Worm (Caenorhabditis elegans): Measurements from ENCODE around the gene tank-1.

tank-1 gene

DNA sequence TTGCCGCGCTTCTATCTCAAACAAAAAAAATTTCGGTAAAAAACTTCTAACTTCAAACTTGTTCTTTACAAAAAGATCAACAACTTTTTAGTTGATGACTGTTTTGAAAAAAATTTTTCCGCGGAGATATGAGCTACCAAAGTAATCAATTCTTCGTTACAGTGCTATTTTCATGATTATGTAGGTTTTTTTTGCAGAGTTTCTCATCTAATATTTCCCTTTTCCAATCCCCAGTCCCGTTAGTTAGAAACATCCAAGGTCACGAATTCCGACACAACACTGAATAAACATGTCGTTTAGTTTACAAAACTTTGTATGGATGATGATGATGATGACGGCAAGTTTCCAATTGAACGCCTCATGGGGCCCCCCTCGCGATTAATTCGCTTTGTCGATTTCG, 52.9 kb downstream of the tank-1 start:
- no peak for TF ChIP-seq tbp1 (GFP tag; optimal IDR thresholded peaks at IDR 0.05)
- no peak for TF ChIP-seq ztf-3 (GFP tag; optimal IDR thresholded peaks at IDR 0.05)
- TF ChIP-seq D2030.7 (GFP tag; IDR thresholded peaks at IDR 0.05) = no peak
- no peak for TF ChIP-seq ekl-4 (GFP tag; IDR thresholded peaks at IDR 0.05)
- TF ChIP-seq fkh-3 (tag; optimal IDR thresholded peaks at IDR 0.05) = no peak
- no peak for TF ChIP-seq F37B4.10 (GFP tag; IDR thresholded peaks at IDR 0.05)
- no peak for TF ChIP-seq F55B11.4 (tag; optimal IDR thresholded peaks at IDR 0.05; ENCODE audit: borderline replicate concordance, insufficient read depth)
- TF ChIP-seq snpc-1.3 (tag; optimal IDR thresholded peaks at IDR 0.05; ENCODE audit: insufficient read depth) = no peak
- no peak for TF ChIP-seq mel-28 (tag; optimal IDR thresholded peaks at IDR 0.05; ENCODE audit: borderline replicate concordance)
- TF ChIP-seq lir-1 (GFP tag; conservative IDR thresholded peaks at IDR 0.05) = no peak
- no peak for TF ChIP-seq ceh-79 (tag; optimal IDR thresholded peaks at IDR 0.05)
- TF ChIP-seq mxl-1 (tag; optimal IDR thresholded peaks at IDR 0.05) = no peak
- no peak for TF ChIP-seq B0035.1 (tag; optimal IDR thresholded peaks at IDR 0.05)
- TF ChIP-seq lin-40 (tag; optimal IDR thresholded peaks at IDR 0.05) = no peak
- TF ChIP-seq nhr-179 (tag; optimal IDR thresholded peaks at IDR 0.05) = no peak
- TF ChIP-seq egrh-3 (GFP tag; IDR thresholded peaks at IDR 0.05) = no peak

- no peak for TF ChIP-seq ceh-79 (tag; optimal IDR thresholded peaks at IDR 0.05)
- TF ChIP-seq rcor-1 (GFP tag; IDR thresholded peaks at IDR 0.05) = peak; percentile 22; the same call in 1 of the 2 replicates
Observed at ce11 chrV:1230540-1230939, 55.0 kb downstream of the tank-1 start.

ce11 chrV:1228884-1229662, 56.4 kb downstream of the tank-1 start:
- no peak for TF ChIP-seq B0261.1 (tag; optimal IDR thresholded peaks at IDR 0.05)
- peak; percentile 57; the same call in 1 of the 2 replicates for TF ChIP-seq zfh-2 (GFP tag; conservative IDR thresholded peaks at IDR 0.05)

DNA sequence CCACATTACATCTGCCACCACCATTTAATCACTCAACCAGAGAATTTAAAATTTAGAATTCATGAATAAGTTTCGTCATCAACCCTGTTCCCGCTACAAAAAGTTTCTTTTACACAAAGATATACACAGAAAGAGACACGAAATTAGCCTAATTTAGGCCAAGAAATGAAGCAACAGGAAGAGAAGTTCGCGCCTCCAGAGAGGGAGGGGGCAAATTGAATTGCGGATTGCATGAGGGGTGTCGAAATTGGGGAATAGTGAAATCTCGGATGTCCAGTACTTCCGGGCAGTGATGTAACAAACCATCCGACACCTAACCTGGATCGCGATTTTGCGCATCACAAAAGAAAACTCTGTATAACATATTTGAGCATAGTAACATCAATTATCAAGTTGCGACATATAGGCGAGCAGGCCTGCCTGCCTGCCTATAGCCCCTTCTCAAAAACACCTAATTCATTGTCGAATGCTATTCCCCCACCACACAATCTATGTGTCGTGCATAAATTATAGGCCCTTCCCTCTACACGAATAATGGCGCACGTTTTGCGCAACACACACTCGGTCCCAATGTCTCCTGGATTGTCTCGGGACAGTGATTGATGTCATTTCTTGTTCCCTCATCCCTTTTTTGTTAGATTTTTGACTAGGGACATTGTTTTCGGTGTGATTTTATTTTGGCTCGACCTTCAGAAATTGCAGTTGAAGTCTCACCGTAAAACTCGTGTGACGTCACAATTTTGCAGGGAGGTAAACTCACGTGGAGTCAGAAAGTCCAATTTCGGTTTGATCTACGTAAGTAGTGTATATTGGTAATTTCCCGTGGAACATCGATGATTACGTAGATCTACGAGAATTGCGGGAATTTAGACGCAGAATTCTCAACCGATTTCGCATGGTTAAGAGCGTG, 57.5 kb downstream of the tank-1 start:
- no peak for TF ChIP-seq snpc-3.4 (tag; optimal IDR thresholded peaks at IDR 0.05)
- TF ChIP-seq C06A6.2 (GFP tag; conservative IDR thresholded peaks at IDR 0.05) = no peak
- no peak for TF ChIP-seq mel-28 (tag; optimal IDR thresholded peaks at IDR 0.05; ENCODE audit: borderline replicate concordance)
